Fruit fly (Drosophila melanogaster) whole organism, embryonic: ENCODE results near the gene CG18744.

ENCODE experiments used
- CG12659 ChIP-seq: fragments of 200-800 bp; sonication (Bioruptor generic); optimal IDR thresholded peaks from 3 replicates; lab custom pipeline; 2017; ENCODE audit warnings: mild to moderate bottlenecking, missing biosample characterization, missing genetic modification reagents, missing genetic modification characterization
- CG13287 ChIP-seq: fragments of 200-800 bp; sonication (Bioruptor generic); IDR thresholded peaks from 2 replicates; pipeline ENCODE4 v1.3.6; 2022; ENCODE audit warnings: missing biosample characterization, missing genetic modification characterization; ENCODE audit not compliant: partially characterized antibody
- CG14050 ChIP-seq: fragments of 200-800 bp; sonication (Bioruptor generic); IDR thresholded peaks from 3 replicates; pipeline ENCODE4 v1.3.6; 2022; ENCODE audit warnings: missing biosample characterization, missing genetic modification characterization
- CG3726 ChIP-seq: fragments of 200-800 bp; sonication (Bioruptor generic); IDR thresholded peaks from 3 replicates; pipeline ENCODE4, ENCODE4 v1.3.6; 2022; ENCODE audit warnings: missing biosample characterization, missing genetic modification characterization
- CG42726 ChIP-seq: fragments of 200-800 bp; sonication (Bioruptor generic); IDR thresholded peaks from 2 replicates; pipeline ENCODE4 v1.3.6; 2022; ENCODE audit warnings: missing biosample characterization, missing genetic modification characterization; ENCODE audit not compliant: partially characterized antibody
- CG9797 ChIP-seq: fragments of 200-800 bp; sonication (Bioruptor generic); optimal IDR thresholded peaks from 3 replicates; lab custom pipeline; 2018; ENCODE audit warnings: missing biosample characterization, mild to moderate bottlenecking, missing genetic modification characterization
- Hmx ChIP-seq: fragments of 200-800 bp; sonication (Bioruptor generic); optimal IDR thresholded peaks from 2 replicates; lab custom pipeline; 2016; ENCODE audit warnings: missing biosample characterization, missing genetic modification characterization
- Kr ChIP-seq: fragments of 200-800 bp; sonication (Bioruptor generic); optimal IDR thresholded peaks from 2 replicates; lab custom pipeline; 2017; ENCODE audit warnings: missing biosample characterization, mild to moderate bottlenecking, missing genetic modification characterization
- cg ChIP-seq: fragments of 200-800 bp; sonication (Bioruptor generic); optimal IDR thresholded peaks from 3 replicates; lab custom pipeline; 2019; ENCODE audit warnings: missing biosample characterization, mild to moderate bottlenecking, missing genetic modification characterization, moderate library complexity
- disco-r ChIP-seq: fragments of 200-800 bp; sonication (Bioruptor generic); optimal IDR thresholded peaks from 2 replicates; lab custom pipeline; 2016; ENCODE audit warnings: missing biosample characterization, missing genetic modification characterization
- pan ChIP-seq, 4 experiments: fragments of >200 bp in 3 of 4; fragments of 200-800 bp in 1 of 4; sonication (Bioruptor generic) in 1 of 4; optimal IDR thresholded peaks in 3 of 4; IDR thresholded peaks in 1 of 4; 2 replicates each; pipeline versions ENCODE4 v1.3.6 to Lab custom; 2017 to 2022; ENCODE audit warnings: missing biosample characterization in 2 of 4, missing genetic modification characterization in 2 of 4, mixed read lengths in 1 of 4
- phol ChIP-seq: fragments of 200-800 bp; sonication (Bioruptor generic); optimal IDR thresholded peaks from 3 replicates; lab custom pipeline; 2018; ENCODE audit warnings: missing biosample characterization, mild to moderate bottlenecking, missing genetic modification characterization, moderate library complexity

DNA sequence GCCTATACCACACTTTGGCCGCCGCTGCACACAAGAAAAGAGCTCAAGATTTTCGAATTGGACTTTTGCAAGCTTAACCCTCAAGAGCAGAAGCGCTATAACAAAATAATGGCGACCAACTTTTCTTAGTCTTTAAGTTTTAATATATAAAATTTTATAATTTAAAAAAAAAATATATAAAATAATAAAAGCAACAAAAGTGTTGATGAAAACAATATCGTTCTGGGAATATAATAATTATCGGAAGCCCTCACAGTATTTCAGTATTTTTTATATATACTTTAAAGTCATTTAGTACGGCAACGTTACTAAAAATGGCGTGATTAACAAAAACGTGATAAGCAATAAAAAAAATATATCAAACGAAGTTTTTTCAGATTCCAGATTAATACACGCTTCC is 39.1 kb downstream of the CG18744 start, which contains the start of gene Sp7:
- TF ChIP-seq disco-r (GFP tag; lab: Kevin White, UChicago) (no peak), cg (no peak), pan (optimal IDR thresholded peaks at IDR 0.05; lab: Kevin White, UChicago) (no peak), pan (GFP tag; optimal IDR thresholded peaks at IDR 0.05 in 1 of 2, IDR thresholded peaks at IDR 0.05 in 1 of 2) (no peak), Kr (GFP tag; lab: Kevin White, UChicago) (no peak), CG9797 (no peak), phol (tag; lab: Kevin White, UChicago) (no peak), CG3726 (GFP tag; lab: Robert Waterston, UW) (no peak), CG12659 (GFP tag; lab: Kevin White, UChicago) (no peak), Hmx (no peak), CG14050 (GFP tag; lab: Robert Waterston, UW) (no peak), CG42726 (GFP tag; lab: Robert Waterston, UW) (no peak), CG13287 (GFP tag; lab: Robert Waterston, UW) (no peak)
